Worm (Caenorhabditis elegans) whole organism, L1 larva: ENCODE data around the gene ZK697.8.

Experiments used
- C04F5.9 ChIP-seq: sonication (generic microtip); optimal IDR thresholded peaks from 2 replicates; lab custom pipeline; 2016; ENCODE audit warnings: missing genetic modification characterization, missing compliant biosample characterization
- C16A3.4 ChIP-seq: fragments of 150-350 bp; optimal IDR thresholded peaks from 2 replicates; lab custom pipeline; 2014; ENCODE audit warnings: missing biosample characterization, missing genetic modification characterization
- F16B12.6 ChIP-seq: fragments of 150-350 bp; optimal IDR thresholded peaks from 2 replicates; lab custom pipeline; 2014; ENCODE audit warnings: missing biosample characterization, missing genetic modification characterization
- aly-2 ChIP-seq: fragments of 150-350 bp; optimal IDR thresholded peaks from 2 replicates; lab custom pipeline; 2014; ENCODE audit warnings: missing biosample characterization, missing genetic modification characterization
- blmp-1 ChIP-seq: fragments of 150-350 bp; optimal IDR thresholded peaks from 2 replicates; lab custom pipeline; 2014; ENCODE audit warnings: missing biosample characterization, missing genetic modification characterization
- ceh-63 ChIP-seq: fragments of 200-800 bp; sonication (Bioruptor generic); optimal IDR thresholded peaks from 2 replicates; lab custom pipeline; 2018; ENCODE audit warnings: mild to moderate bottlenecking, missing genetic modification characterization, missing compliant biosample characterization
- ceh-8 ChIP-seq: fragments of 200-800 bp; sonication (Bioruptor generic); optimal IDR thresholded peaks from 2 replicates; lab custom pipeline; 2018; ENCODE audit warnings: mild to moderate bottlenecking, missing genetic modification characterization, moderate library complexity, missing compliant biosample characterization
- ceh-82 ChIP-seq, 3 experiments: fragments of 150-350 bp in 1 of 3; sonication (generic microtip) in 2 of 3; optimal IDR thresholded peaks; 2 replicates each; lab custom pipeline; 2014 to 2017; ENCODE audit warnings: missing biosample characterization in 3 of 3, missing genetic modification characterization in 3 of 3
- ceh-90 ChIP-seq: sonication (generic microtip); optimal IDR thresholded peaks from 2 replicates; lab custom pipeline; 2016; ENCODE audit warnings: missing genetic modification characterization, missing compliant biosample characterization
- dpl-1 ChIP-seq, 3 experiments: fragments of 150-350 bp in 2 of 3; sonication (generic microtip) in 1 of 3; optimal IDR thresholded peaks; 2 replicates each; lab custom pipeline; 2014 to 2017; ENCODE audit warnings: missing biosample characterization in 3 of 3, missing genetic modification characterization in 3 of 3, missing genetic modification reagents in 3 of 3
- dsc-1 ChIP-seq: sonication (generic microtip); optimal IDR thresholded peaks from 2 replicates; lab custom pipeline; 2016; ENCODE audit warnings: mild to moderate bottlenecking, missing genetic modification characterization, missing compliant biosample characterization
- efl-1 ChIP-seq, 4 experiments: fragments of 150-350 bp; optimal IDR thresholded peaks in 3 of 4; peaks in 1 of 4; 1 replicate in 1 of 4; 2 replicates in 3 of 4; lab custom pipeline; 2014; ENCODE audit warnings: missing biosample characterization in 2 of 4, missing genetic modification characterization in 2 of 4, missing genetic modification reagents in 2 of 4
- egl-27 ChIP-seq, 2 experiments: fragments of 150-350 bp in 1 of 2; sonication (generic microtip); optimal IDR thresholded peaks; 3 replicates each; lab custom pipeline; 2017 to 2018; ENCODE audit warnings: missing biosample characterization in 2 of 2, missing genetic modification characterization in 2 of 2, missing genetic modification reagents in 2 of 2
- elt-2 ChIP-seq: sonication (generic microtip); optimal IDR thresholded peaks from 2 replicates; lab custom pipeline; 2016; ENCODE audit warnings: missing genetic modification characterization, mild to moderate bottlenecking, inconsistent platforms, missing compliant biosample characterization, missing genetic modification reagents
- elt-3 ChIP-seq, 6 experiments: fragments of 150-350 bp in 1 of 6; sonication (generic microtip); optimal IDR thresholded peaks; 2 replicates each; lab custom pipeline; 2017 to 2018; ENCODE audit warnings: missing biosample characterization in 6 of 6, missing genetic modification characterization in 6 of 6, inconsistent platforms in 1 of 6
- fkh-10 ChIP-seq: sonication (generic microtip); optimal IDR thresholded peaks from 2 replicates; lab custom pipeline; 2017; ENCODE audit warnings: missing biosample characterization, missing genetic modification reagents, missing genetic modification characterization
- fkh-8 ChIP-seq: sonication (generic microtip); optimal IDR thresholded peaks from 2 replicates; lab custom pipeline; 2016; ENCODE audit warnings: mild to moderate bottlenecking, missing genetic modification characterization, missing compliant biosample characterization
- grh-1 ChIP-seq: fragments of 200-800 bp; sonication (Bioruptor generic); IDR thresholded peaks from 2 replicates; pipeline ENCODE4 v1.3.6; 2022; ENCODE audit warnings: missing genetic modification reagents, missing genetic modification characterization, missing compliant biosample characterization
- hlh-17 ChIP-seq: fragments of 200-800 bp; sonication (Bioruptor generic); optimal IDR thresholded peaks from 2 replicates; lab custom pipeline; 2018; ENCODE audit warnings: missing genetic modification characterization, mild to moderate bottlenecking, missing compliant biosample characterization, moderate library complexity, borderline replicate concordance
- hlh-4 ChIP-seq: sonication (generic microtip); optimal IDR thresholded peaks from 2 replicates; lab custom pipeline; 2016; ENCODE audit warnings: mild to moderate bottlenecking, missing genetic modification characterization, missing compliant biosample characterization
- hpl-2 ChIP-seq: fragments of 150-350 bp; optimal IDR thresholded peaks from 2 replicates; lab custom pipeline; 2014; ENCODE audit warnings: missing biosample characterization, missing genetic modification reagents, missing genetic modification characterization
- irx-1 ChIP-seq: sonication (generic microtip); optimal IDR thresholded peaks from 2 replicates; lab custom pipeline; 2016; ENCODE audit warnings: missing genetic modification characterization, missing compliant biosample characterization
- jun-1 ChIP-seq: fragments of 150-350 bp; optimal IDR thresholded peaks from 2 replicates; lab custom pipeline; 2014; ENCODE audit warnings: missing biosample characterization, missing genetic modification reagents, missing genetic modification characterization
- lin-14 ChIP-seq: fragments of 200-800 bp; sonication (Bioruptor generic); optimal IDR thresholded peaks from 2 replicates; lab custom pipeline; 2018; ENCODE audit warnings: mild to moderate bottlenecking, missing genetic modification characterization, moderate library complexity, missing compliant biosample characterization
- lin-35 ChIP-seq, 2 experiments: fragments of 150-350 bp; optimal IDR thresholded peaks; 2 replicates each; lab custom pipeline; 2014; ENCODE audit warnings: missing biosample characterization in 2 of 2, missing genetic modification characterization in 2 of 2, missing genetic modification reagents in 2 of 2
- lir-3 ChIP-seq: sonication (generic microtip); optimal IDR thresholded peaks from 2 replicates; lab custom pipeline; 2016; ENCODE audit warnings: mild to moderate bottlenecking, missing genetic modification characterization, moderate library complexity, missing compliant biosample characterization; ENCODE audit not compliant: poor library complexity
- lsy-2 ChIP-seq, 2 experiments: fragments of 150-350 bp; optimal IDR thresholded peaks; 2 replicates each; lab custom pipeline; 2014; ENCODE audit warnings: missing biosample characterization in 2 of 2, missing genetic modification characterization in 2 of 2
- mab-9 ChIP-seq: fragments of 200-800 bp; sonication (Bioruptor generic); IDR thresholded peaks from 2 replicates; pipeline ENCODE4 v1.3.6; 2022; ENCODE audit warnings: missing genetic modification reagents, missing genetic modification characterization, missing compliant biosample characterization
- mdl-1 ChIP-seq, 2 experiments: fragments of 150-350 bp; optimal IDR thresholded peaks; 2 replicates each; lab custom pipeline; 2014 to 2017; ENCODE audit warnings: missing biosample characterization in 2 of 2, missing genetic modification characterization in 2 of 2, inconsistent platforms in 1 of 2
- mef-2 ChIP-seq: fragments of 150-350 bp; optimal IDR thresholded peaks from 2 replicates; lab custom pipeline; 2014; ENCODE audit warnings: missing biosample characterization, missing genetic modification characterization
- nhr-12 ChIP-seq: sonication (generic microtip); optimal IDR thresholded peaks from 2 replicates; lab custom pipeline; 2017; ENCODE audit warnings: missing biosample characterization, missing genetic modification characterization
- nhr-19 ChIP-seq: fragments of 200-800 bp; sonication (Bioruptor generic); conservative IDR thresholded peaks from 2 replicates; pipeline ENCODE4 v1.3.6; 2022; ENCODE audit warnings: missing genetic modification characterization, missing compliant biosample characterization
- nhr-20 ChIP-seq: sonication (generic microtip); optimal IDR thresholded peaks from 2 replicates; lab custom pipeline; 2016; ENCODE audit warnings: mild to moderate bottlenecking, missing genetic modification characterization, missing compliant biosample characterization
- nhr-237 ChIP-seq: fragments of 150-350 bp; optimal IDR thresholded peaks from 2 replicates; lab custom pipeline; 2014; ENCODE audit warnings: missing biosample characterization, missing genetic modification characterization
- nhr-28 ChIP-seq: fragments of 150-350 bp; optimal IDR thresholded peaks from 2 replicates; lab custom pipeline; 2014; ENCODE audit warnings: missing biosample characterization, missing genetic modification characterization
- nhr-71 ChIP-seq: sonication (generic microtip); optimal IDR thresholded peaks from 2 replicates; lab custom pipeline; 2016; ENCODE audit warnings: mild to moderate bottlenecking, missing genetic modification characterization, moderate library complexity, missing compliant biosample characterization
- nhr-77 ChIP-seq: fragments of 150-350 bp; optimal IDR thresholded peaks from 2 replicates; lab custom pipeline; 2014; ENCODE audit warnings: missing biosample characterization, missing genetic modification characterization
- nhr-85 ChIP-seq: sonication (generic microtip); peaks from one replicate; lab custom pipeline; 2016; ENCODE audit warnings: missing genetic modification characterization, inconsistent platforms, missing compliant biosample characterization
- nhr-90 ChIP-seq: sonication (generic microtip); optimal IDR thresholded peaks from 2 replicates; lab custom pipeline; 2016; ENCODE audit warnings: mild to moderate bottlenecking, missing genetic modification characterization, missing compliant biosample characterization; ENCODE audit not compliant: poor library complexity
- rnt-1 ChIP-seq: sonication (generic microtip); optimal IDR thresholded peaks from 2 replicates; lab custom pipeline; 2016; ENCODE audit warnings: mild to moderate bottlenecking, missing genetic modification characterization, moderate library complexity, missing compliant biosample characterization
- snu-23 ChIP-seq: sonication (generic microtip); optimal IDR thresholded peaks from 2 replicates; lab custom pipeline; 2016; ENCODE audit warnings: missing genetic modification characterization, missing compliant biosample characterization
- sup-37 ChIP-seq: fragments of 200-800 bp; sonication (Bioruptor generic); optimal IDR thresholded peaks from 2 replicates; lab custom pipeline; 2018; ENCODE audit warnings: mild to moderate bottlenecking, missing genetic modification characterization, missing compliant biosample characterization
- swsn-7 ChIP-seq: sonication (generic microtip); optimal IDR thresholded peaks from 2 replicates; lab custom pipeline; 2016; ENCODE audit warnings: missing genetic modification characterization, missing compliant biosample characterization
- tlp-1 ChIP-seq: fragments of 150-350 bp; optimal IDR thresholded peaks from 2 replicates; lab custom pipeline; 2014; ENCODE audit warnings: missing biosample characterization, missing genetic modification characterization
- unc-62 ChIP-seq: fragments of 150-350 bp; optimal IDR thresholded peaks from 2 replicates; lab custom pipeline; 2014; ENCODE audit warnings: missing biosample characterization, missing genetic modification reagents, missing genetic modification characterization
- xbp-1 ChIP-seq: sonication (generic microtip); optimal IDR thresholded peaks from 2 replicates; lab custom pipeline; 2016; ENCODE audit warnings: missing genetic modification characterization, missing compliant biosample characterization
- zag-1 ChIP-seq: fragments of 150-350 bp; optimal IDR thresholded peaks from 2 replicates; lab custom pipeline; 2014; ENCODE audit warnings: missing biosample characterization, missing genetic modification characterization
- ztf-4 ChIP-seq: fragments of 150-350 bp; optimal IDR thresholded peaks from 2 replicates; lab custom pipeline; 2014; ENCODE audit warnings: missing biosample characterization, missing genetic modification characterization

The ZK697.8 gene

DNA sequence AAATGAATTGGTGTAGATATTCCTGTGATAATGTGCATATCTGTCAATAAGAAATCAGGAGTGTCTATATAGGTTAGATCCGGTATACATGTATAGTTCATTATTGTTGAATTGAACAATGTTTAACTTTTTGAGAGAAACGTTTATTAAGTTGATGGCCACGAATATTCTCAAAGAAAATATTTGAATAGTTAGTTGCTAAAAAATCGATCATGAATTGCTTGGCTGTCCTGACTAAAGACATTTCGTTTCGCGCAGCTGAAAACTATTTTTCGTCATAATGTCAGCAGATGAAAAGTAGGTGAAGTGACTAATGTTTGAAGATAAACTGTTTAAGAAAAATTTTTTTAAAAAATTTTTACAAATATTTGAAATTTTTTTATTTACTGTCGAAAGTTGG, 2.5 kb upstream of the ZK697.8 start, which contains the start of gene srh-199:
srh-199 (minus strand) TSS at position 101 of the 400 bp plus-strand sequence.
- no peak for TF ChIP-seq aly-2 (tag; lab: Kevin White, UChicago)

DNA sequence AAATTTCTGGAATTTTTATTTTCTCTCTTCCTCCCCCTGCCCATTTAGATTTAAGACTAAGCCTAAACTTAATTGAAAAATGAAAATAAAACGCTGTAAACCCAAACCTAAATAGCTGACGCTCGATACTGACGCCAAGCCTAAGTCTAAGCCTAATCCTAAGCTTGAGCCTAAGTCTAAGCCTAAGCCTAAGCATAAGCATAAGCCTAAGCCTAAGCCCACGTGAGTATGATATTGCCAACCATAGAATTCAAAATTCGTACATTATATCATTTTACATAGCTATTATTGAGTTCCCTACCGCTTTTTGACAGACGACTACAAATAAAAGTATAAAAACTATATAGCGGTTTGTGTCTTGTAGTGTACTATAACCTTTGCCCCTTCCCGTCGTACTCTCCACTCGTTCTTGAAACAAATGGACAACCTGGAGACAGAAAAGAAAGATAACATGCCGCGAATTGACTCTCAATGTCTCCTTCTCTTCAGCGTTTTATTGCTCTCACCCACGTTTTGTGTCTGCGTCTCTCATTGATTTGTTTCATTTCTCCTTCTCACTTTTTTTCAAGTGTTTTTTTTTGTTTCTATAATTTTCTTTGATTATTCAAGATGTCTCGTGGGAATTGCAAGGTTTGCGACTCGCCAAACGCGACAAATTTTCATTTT, 5.6 kb downstream of the ZK697.8 start, which contains the start of gene nhr-256:
nhr-256 (plus strand) TSS at position 567 of the 666 bp plus-strand sequence.
- TF ChIP-seq dpl-1 (GFP tag; optimal IDR thresholded peaks at IDR 0.05; lab: Kevin White, UChicago) (peak; percentile 40 to 55 (median 48)), C04F5.9 (tag; lab: Kevin White, UChicago) (no peak), elt-2 (peak; percentile 85), nhr-71 (tag; lab: Kevin White, UChicago) (peak; percentile 84), lin-35 (GFP tag; optimal IDR thresholded peaks at IDR 0.05; lab: Kevin White, UChicago) (peak; percentile 44 to 80), nhr-19 (GFP tag; lab: Robert Waterston, UW) (peak; percentile 72), zag-1 (tag; lab: Kevin White, UChicago) (no peak), dsc-1 (tag; lab: Kevin White, UChicago) (peak; percentile 40), sup-37 (GFP tag; lab: Kevin White, UChicago) (no peak), elt-3 (tag; optimal IDR thresholded peaks at IDR 0.05; lab: Kevin White, UChicago) (peak in 3 of 6 experiments; percentile 22 to 57 (median 56)), nhr-237 (tag; lab: Kevin White, UChicago) (peak; percentile 49), hpl-2 (peak; percentile 4), efl-1 (optimal IDR thresholded peaks at IDR 0.05; lab: Kevin White, UChicago) (peak; percentile 72 to 82), efl-1 (GFP tag; optimal IDR thresholded peaks at IDR 0.05 in 1 of 2; lab: Kevin White, UChicago) (peak; percentile 43 to 64), fkh-8 (tag; lab: Kevin White, UChicago) (peak; percentile 50), ztf-4 (tag; lab: Kevin White, UChicago) (no peak), egl-27 (tag; optimal IDR thresholded peaks at IDR 0.05; lab: Kevin White, UChicago) (no peak), blmp-1 (tag; lab: Kevin White, UChicago) (peak; percentile 92), swsn-7 (tag; lab: Kevin White, UChicago) (peak; percentile 54), nhr-77 (tag; lab: Kevin White, UChicago) (peak; percentile 67), snu-23 (GFP tag; lab: Kevin White, UChicago) (peak; percentile 84), fkh-10 (GFP tag; lab: Kevin White, UChicago) (no peak), lir-3 (tag; lab: Kevin White, UChicago) (peak; percentile 32), lin-14 (GFP tag; lab: Kevin White, UChicago) (no peak), nhr-85 (tag; lab: Kevin White, UChicago) (peak; percentile 84), grh-1 (no peak), jun-1 (tag; lab: Kevin White, UChicago) (no peak), mef-2 (no peak), hlh-4 (tag; lab: Kevin White, UChicago) (no peak), ceh-63 (no peak), ceh-82 (tag; optimal IDR thresholded peaks at IDR 0.05; lab: Kevin White, UChicago) (peak; percentile 2 to 34 (median 13)), C16A3.4 (tag; lab: Kevin White, UChicago) (peak; percentile 43), xbp-1 (tag; lab: Kevin White, UChicago) (peak; percentile 27), irx-1 (tag; lab: Kevin White, UChicago) (peak; percentile 33), mab-9 (no peak), rnt-1 (tag; lab: Kevin White, UChicago) (peak; percentile 60), hlh-17 (GFP tag; lab: Kevin White, UChicago) (no peak), F16B12.6 (tag; lab: Kevin White, UChicago) (no peak), ceh-90 (tag; lab: Kevin White, UChicago) (no peak), unc-62 (no peak), tlp-1 (tag; lab: Kevin White, UChicago) (no peak), nhr-12 (tag; lab: Kevin White, UChicago) (peak; percentile 29), mdl-1 (tag; optimal IDR thresholded peaks at IDR 0.05; lab: Kevin White, UChicago) (peak in 1 of 2 experiments; percentile 71), nhr-28 (tag; lab: Kevin White, UChicago) (peak; percentile 50), lsy-2 (tag; optimal IDR thresholded peaks at IDR 0.05; lab: Kevin White, UChicago) (peak; percentile 50 to 75), ceh-8 (GFP tag; lab: Kevin White, UChicago) (no peak), nhr-90 (tag; lab: Kevin White, UChicago) (peak; percentile 68), nhr-20 (tag; lab: Kevin White, UChicago) (peak; percentile 84)
